Worm (Caenorhabditis elegans) whole organism, L4 larva: ENCODE measurements around the gene col-95.

Experiments
- D1046.2 ChIP-seq: fragments of 200-800 bp; sonication (Bioruptor generic); IDR thresholded peaks from 2 replicates; pipeline ENCODE4 v1.3.6; 2022; ENCODE audit warnings: missing genetic modification characterization, missing compliant biosample characterization
- F49E8.2 ChIP-seq: sonication (generic microtip); optimal IDR thresholded peaks from 2 replicates; lab custom pipeline; 2016; ENCODE audit warnings: missing compliant biosample characterization, mild to moderate bottlenecking, missing genetic modification characterization, borderline replicate concordance
- R02D3.7 ChIP-seq: fragments of 150-350 bp; sonication (generic microtip); optimal IDR thresholded peaks from 3 replicates; lab custom pipeline; 2014; ENCODE audit warnings: missing biosample characterization, missing genetic modification characterization
- T20F7.1 ChIP-seq: fragments of 200-800 bp; sonication (Bioruptor generic); optimal IDR thresholded peaks from 2 replicates; lab custom pipeline; 2018; ENCODE audit warnings: mild to moderate bottlenecking, missing genetic modification characterization, missing compliant biosample characterization
- T26A8.4 ChIP-seq: fragments of 200-800 bp; sonication (Bioruptor generic); IDR thresholded peaks from 2 replicates; pipeline ENCODE4 v1.3.6; 2022; ENCODE audit warnings: missing genetic modification characterization, missing compliant biosample characterization
- Y5F2A.4 ChIP-seq: fragments of 200-800 bp; sonication (Bioruptor generic); optimal IDR thresholded peaks from 2 replicates; lab custom pipeline; 2018; ENCODE audit warnings: mild to moderate bottlenecking, missing genetic modification characterization, missing compliant biosample characterization
- ZK546.5 ChIP-seq, 2 experiments: sonication (generic microtip); optimal IDR thresholded peaks; 2 replicates each; lab custom pipeline; 2017; ENCODE audit warnings: missing biosample characterization in 2 of 2, missing genetic modification characterization in 2 of 2
- ama-1 ChIP-seq: fragments of 150-350 bp; optimal IDR thresholded peaks from 2 replicates; lab custom pipeline; 2014; ENCODE audit warnings: inconsistent platforms, mixed read lengths
- attf-4 ChIP-seq: sonication (generic microtip); optimal IDR thresholded peaks from 3 replicates; lab custom pipeline; 2017; ENCODE audit warnings: missing biosample characterization, missing genetic modification characterization
- ceh-20 ChIP-seq: fragments of 200-800 bp; sonication (Bioruptor generic); IDR thresholded peaks from 2 replicates; pipeline ENCODE4 v1.3.6; 2022; ENCODE audit warnings: missing genetic modification reagents, missing genetic modification characterization, missing compliant biosample characterization
- ceh-28 ChIP-seq: fragments of 150-350 bp; optimal IDR thresholded peaks from 2 replicates; lab custom pipeline; 2014; ENCODE audit warnings: missing biosample characterization, missing genetic modification reagents, missing genetic modification characterization
- ceh-32 ChIP-seq: sonication (generic microtip); optimal IDR thresholded peaks from 2 replicates; lab custom pipeline; 2016; ENCODE audit warnings: mild to moderate bottlenecking, missing genetic modification characterization, missing compliant biosample characterization; ENCODE audit not compliant: poor library complexity
- ceh-62 ChIP-seq: sonication (generic microtip); optimal IDR thresholded peaks from 2 replicates; lab custom pipeline; 2017; ENCODE audit warnings: missing biosample characterization, missing genetic modification characterization
- cey-2 ChIP-seq: sonication (generic microtip); optimal IDR thresholded peaks from 3 replicates; lab custom pipeline; 2017; ENCODE audit warnings: missing genetic modification characterization, mild to moderate bottlenecking, missing compliant biosample characterization, antibody characterized with exemption, borderline replicate concordance; ENCODE audit not compliant: insufficient read depth
- daf-16 ChIP-seq, 3 experiments: sonication (generic microtip); optimal IDR thresholded peaks; 2 replicates each; lab custom pipeline; 2016 to 2017; ENCODE audit warnings: missing genetic modification characterization in 3 of 3, missing genetic modification reagents in 3 of 3, mild to moderate bottlenecking in 2 of 3, missing compliant biosample characterization in 2 of 3, missing biosample characterization in 1 of 3, moderate library complexity in 1 of 3
- dmd-6 ChIP-seq: fragments of 200-800 bp; sonication (Bioruptor generic); IDR thresholded peaks from 2 replicates; pipeline ENCODE4 v1.3.6; 2022; ENCODE audit warnings: missing genetic modification reagents, missing genetic modification characterization, missing compliant biosample characterization
- dpl-1 ChIP-seq: fragments of 150-350 bp; optimal IDR thresholded peaks from 2 replicates; lab custom pipeline; 2014; ENCODE audit warnings: missing biosample characterization, missing genetic modification reagents, missing genetic modification characterization
- dve-1 ChIP-seq: sonication (generic microtip); optimal IDR thresholded peaks from 2 replicates; lab custom pipeline; 2017; ENCODE audit warnings: antibody characterized with exemption, mild to moderate bottlenecking, missing genetic modification characterization, missing compliant biosample characterization; ENCODE audit not compliant: insufficient read depth
- egl-43 ChIP-seq: fragments of 200-800 bp; sonication (Bioruptor generic); IDR thresholded peaks from 2 replicates; pipeline ENCODE4 v1.3.6; 2022; ENCODE audit warnings: missing genetic modification reagents, missing genetic modification characterization, missing compliant biosample characterization
- hlh-30 ChIP-seq: sonication (generic microtip); optimal IDR thresholded peaks from 2 replicates; lab custom pipeline; 2017; ENCODE audit warnings: antibody characterized with exemption, mild to moderate bottlenecking, missing genetic modification characterization, missing compliant biosample characterization; ENCODE audit not compliant: insufficient read depth
- hmg-1.1 ChIP-seq: fragments of 200-800 bp; sonication (Bioruptor generic); IDR thresholded peaks from 2 replicates; pipeline ENCODE4 v1.3.6; 2022; ENCODE audit warnings: missing genetic modification reagents, missing genetic modification characterization, missing compliant biosample characterization
- lir-3 ChIP-seq: sonication (generic microtip); optimal IDR thresholded peaks from 2 replicates; lab custom pipeline; 2016; ENCODE audit warnings: mild to moderate bottlenecking, missing genetic modification characterization, missing compliant biosample characterization
- lsy-2 ChIP-seq, 2 experiments: fragments of 150-350 bp in 1 of 2; sonication (generic microtip) in 1 of 2; optimal IDR thresholded peaks; 2 replicates each; lab custom pipeline; 2014 to 2017; ENCODE audit warnings: missing biosample characterization in 2 of 2, missing genetic modification characterization in 2 of 2
- madf-5 ChIP-seq, 2 experiments: fragments of 200-800 bp; sonication (Bioruptor generic); IDR thresholded peaks; 2 replicates each; pipeline ENCODE4 v1.3.6; 2022; ENCODE audit warnings: missing compliant biosample characterization in 2 of 2, missing genetic modification characterization in 2 of 2
- mdl-1 ChIP-seq, 2 experiments: fragments of 150-350 bp in 1 of 2; sonication (generic microtip) in 1 of 2; optimal IDR thresholded peaks; 2 replicates each; lab custom pipeline; 2014 to 2017; ENCODE audit warnings: missing biosample characterization in 2 of 2, missing genetic modification characterization in 2 of 2
- mes-2 ChIP-seq: sonication (generic microtip); optimal IDR thresholded peaks from 2 replicates; lab custom pipeline; 2016; ENCODE audit warnings: missing genotype, mild to moderate bottlenecking, missing genetic modification characterization, missing compliant biosample characterization; ENCODE audit not compliant: poor library complexity, severe bottlenecking
- nhr-10 ChIP-seq: fragments of 150-350 bp; optimal IDR thresholded peaks from 2 replicates; lab custom pipeline; 2014; ENCODE audit warnings: missing biosample characterization, missing genetic modification characterization
- nhr-102 ChIP-seq: sonication (generic microtip); optimal IDR thresholded peaks from 2 replicates; lab custom pipeline; 2016; ENCODE audit warnings: mild to moderate bottlenecking, missing genetic modification characterization, moderate library complexity, missing compliant biosample characterization
- nhr-111 ChIP-seq: fragments of 200-800 bp; sonication (Bioruptor generic); optimal IDR thresholded peaks from 2 replicates; lab custom pipeline; 2018; ENCODE audit warnings: mild to moderate bottlenecking, missing genetic modification characterization, missing compliant biosample characterization
- nhr-237 ChIP-seq: sonication (generic microtip); optimal IDR thresholded peaks from 2 replicates; lab custom pipeline; 2017; ENCODE audit warnings: missing biosample characterization, missing genetic modification characterization
- nhr-25 ChIP-seq: sonication (generic microtip); optimal IDR thresholded peaks from 2 replicates; lab custom pipeline; 2017; ENCODE audit warnings: missing genetic modification characterization, mild to moderate bottlenecking, missing compliant biosample characterization, antibody characterized with exemption, moderate library complexity, borderline replicate concordance; ENCODE audit not compliant: insufficient read depth
- nhr-28 ChIP-seq: fragments of 150-350 bp; optimal IDR thresholded peaks from 2 replicates; lab custom pipeline; 2014; ENCODE audit warnings: missing biosample characterization, missing genetic modification characterization
- nhr-48 ChIP-seq: sonication (generic microtip); optimal IDR thresholded peaks from 2 replicates; lab custom pipeline; 2016; ENCODE audit warnings: mild to moderate bottlenecking, missing genetic modification characterization, missing compliant biosample characterization
- nhr-77 ChIP-seq: fragments of 150-350 bp; optimal IDR thresholded peaks from 2 replicates; lab custom pipeline; 2014; ENCODE audit warnings: missing biosample characterization, missing genetic modification characterization
- php-3 ChIP-seq: fragments of 200-800 bp; sonication (Bioruptor generic); IDR thresholded peaks from 2 replicates; pipeline ENCODE4 v1.3.6; 2022; ENCODE audit warnings: missing genetic modification reagents, missing genetic modification characterization, missing compliant biosample characterization
- pqm-1 ChIP-seq: sonication (generic microtip); optimal IDR thresholded peaks from 2 replicates; lab custom pipeline; 2017; ENCODE audit warnings: missing biosample characterization, missing genetic modification characterization
- rbr-2 ChIP-seq: sonication (generic microtip); optimal IDR thresholded peaks from 2 replicates; lab custom pipeline; 2016; ENCODE audit warnings: missing genotype, missing genetic modification characterization, missing compliant biosample characterization
- sdz-12 ChIP-seq: fragments of 200-800 bp; sonication (Bioruptor generic); optimal IDR thresholded peaks from 2 replicates; lab custom pipeline; 2018; ENCODE audit warnings: mild to moderate bottlenecking, missing genetic modification characterization, missing compliant biosample characterization
- set-16 ChIP-seq: fragments of 200-800 bp; sonication (Bioruptor generic); IDR thresholded peaks from 2 replicates; pipeline ENCODE4 v1.3.6; 2022; ENCODE audit warnings: missing genetic modification reagents, missing genetic modification characterization, missing compliant biosample characterization
- snpc-1.2 ChIP-seq: fragments of 200-800 bp; sonication (Bioruptor generic); IDR thresholded peaks from 2 replicates; pipeline ENCODE4 v1.3.6; 2022; ENCODE audit warnings: missing genetic modification reagents, missing genetic modification characterization, missing compliant biosample characterization
- snpc-4 ChIP-seq: fragments of 150-350 bp; optimal IDR thresholded peaks from 2 replicates; lab custom pipeline; 2014; ENCODE audit warnings: missing biosample characterization, missing genetic modification characterization
- spr-1 ChIP-seq: sonication (generic microtip); optimal IDR thresholded peaks from 2 replicates; lab custom pipeline; 2016; ENCODE audit warnings: mild to moderate bottlenecking, missing genetic modification characterization, missing compliant biosample characterization
- tag-97 ChIP-seq: fragments of 200-800 bp; sonication (Bioruptor generic); IDR thresholded peaks from 2 replicates; pipeline ENCODE4 v1.3.6; 2022; ENCODE audit warnings: missing genetic modification characterization, missing compliant biosample characterization
- unc-130 ChIP-seq: sonication (generic microtip); optimal IDR thresholded peaks from 2 replicates; lab custom pipeline; 2016; ENCODE audit warnings: missing genetic modification reagents, missing genetic modification characterization, missing compliant biosample characterization
- unc-62 ChIP-seq, 3 experiments: fragments of 150-350 bp in 1 of 3; sonication (generic microtip); optimal IDR thresholded peaks in 2 of 3; peaks in 1 of 3; 1 replicate in 1 of 3; 2 replicates in 2 of 3; lab custom pipeline; 2014 to 2017; ENCODE audit warnings: missing biosample characterization in 3 of 3, missing genetic modification characterization in 3 of 3, missing genetic modification reagents in 3 of 3, missing genotype in 1 of 3
- zfp-2 ChIP-seq: sonication (generic microtip); optimal IDR thresholded peaks from 2 replicates; lab custom pipeline; 2016; ENCODE audit warnings: mild to moderate bottlenecking, missing genetic modification characterization, missing compliant biosample characterization
- zip-2 ChIP-seq: fragments of 150-350 bp; optimal IDR thresholded peaks from 2 replicates; lab custom pipeline; 2014; ENCODE audit warnings: missing biosample characterization, missing genetic modification characterization

The col-95 gene

DNA sequence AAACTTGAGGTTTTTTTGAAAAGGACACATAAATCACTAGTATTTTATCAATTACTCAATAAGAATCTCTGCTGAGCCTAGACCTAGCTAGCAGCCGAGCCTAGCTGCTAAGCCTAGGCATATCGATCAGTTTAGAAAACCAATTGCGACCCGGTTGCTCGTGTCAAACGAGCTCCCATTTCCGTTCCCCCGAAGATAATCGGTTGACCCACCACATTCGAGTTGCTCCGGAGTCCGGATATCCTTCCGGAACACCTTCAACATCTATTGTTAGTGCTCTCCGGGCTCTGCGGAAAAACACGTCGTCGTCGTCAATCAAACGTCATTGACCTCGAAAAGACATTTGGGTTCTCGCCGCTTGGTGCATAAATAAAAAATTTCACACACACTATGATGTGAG, 20.0 kb upstream of the col-95 start:
- TF ChIP-seq egl-43 (GFP tag; lab: Robert Waterston, UW) (peak; percentile 76), unc-62 (GFP tag; optimal IDR thresholded peaks at IDR 0.05 in 1 of 2; lab: Kevin White, UChicago) (peak in 1 of 2 experiments; percentile 21), unc-62 (tag; optimal IDR thresholded peaks at IDR 0.05; lab: Kevin White, UChicago) (no peak), set-16 (GFP tag; lab: Robert Waterston, UW) (0 out of 2 replicates have a peak, but pooled peaks have one; percentile 11), D1046.2 (GFP tag; lab: Robert Waterston, UW) (0 out of 2 replicates have a peak, but pooled peaks have one; percentile 16), ceh-32 (tag; lab: Kevin White, UChicago) (no peak)

DNA sequence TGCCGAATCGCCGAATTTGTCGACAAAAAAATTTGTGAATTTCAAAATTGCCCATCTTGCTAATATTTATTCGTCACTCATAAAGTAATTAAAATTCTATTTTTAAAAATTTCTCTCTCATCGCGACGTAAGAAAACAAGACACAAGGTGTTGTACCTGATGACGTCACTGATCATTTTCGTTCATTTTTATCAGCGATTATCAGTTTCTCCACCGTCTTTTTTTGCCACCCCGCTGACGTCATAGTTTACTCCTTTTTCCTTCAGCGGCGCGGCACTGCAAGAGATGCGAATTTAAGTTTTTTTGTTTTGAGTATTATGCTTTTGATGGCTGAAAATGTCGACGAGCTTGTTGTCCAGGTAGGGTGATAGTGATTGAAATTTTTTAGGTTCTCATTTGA, 19.0 kb upstream of the col-95 start:
- TF ChIP-seq lir-3 (tag; lab: Kevin White, UChicago): no peak
- no peak for TF ChIP-seq nhr-25 (tag; lab: Kevin White, UChicago)
- TF ChIP-seq cey-2 (tag; lab: Kevin White, UChicago): no peak
- no peak for TF ChIP-seq Y5F2A.4 (GFP tag; lab: Kevin White, UChicago)
- TF ChIP-seq sdz-12 (GFP tag; lab: Kevin White, UChicago): no peak
- TF ChIP-seq egl-43 (GFP tag; lab: Robert Waterston, UW): no peak
- TF ChIP-seq lsy-2 (tag; optimal IDR thresholded peaks at IDR 0.05; lab: Kevin White, UChicago): peak in 1 of 2 experiments; percentile 37
- TF ChIP-seq nhr-111: no peak
- peak; percentile 23 for TF ChIP-seq mes-2 (tag; lab: Kevin White, UChicago)
- TF ChIP-seq zip-2 (tag; lab: Kevin White, UChicago): no peak
- peak; percentile 85 for TF ChIP-seq dmd-6
- TF ChIP-seq nhr-77 (tag; lab: Kevin White, UChicago): peak; percentile 42
- TF ChIP-seq T20F7.1 (GFP tag; lab: Kevin White, UChicago): no peak
- no peak for TF ChIP-seq F49E8.2
- no peak for TF ChIP-seq zfp-2 (tag; lab: Kevin White, UChicago)
- no peak for TF ChIP-seq tag-97 (GFP tag; lab: Robert Waterston, UW)
- no peak for TF ChIP-seq unc-62 (GFP tag; optimal IDR thresholded peaks at IDR 0.05 in 1 of 2; lab: Kevin White, UChicago)
- TF ChIP-seq unc-62 (tag; optimal IDR thresholded peaks at IDR 0.05; lab: Kevin White, UChicago): no peak
- TF ChIP-seq ceh-20: no peak
- TF ChIP-seq snpc-1.2: no peak
- TF ChIP-seq attf-4: no peak
- TF ChIP-seq spr-1 (tag; lab: Kevin White, UChicago): no peak
- TF ChIP-seq dve-1 (tag; lab: Kevin White, UChicago): peak; percentile 82
- 0 out of 2 replicates have a peak, but pooled peaks have one; percentile 40 for TF ChIP-seq php-3
- no peak for TF ChIP-seq ama-1 (lab: Kevin White, UChicago)
- TF ChIP-seq R02D3.7 (tag; lab: Kevin White, UChicago): no peak
- no peak for TF ChIP-seq ceh-62 (tag; lab: Kevin White, UChicago)
- TF ChIP-seq mdl-1 (tag; optimal IDR thresholded peaks at IDR 0.05; lab: Kevin White, UChicago): peak in 1 of 2 experiments; percentile 25
- TF ChIP-seq hmg-1.1 (GFP tag; lab: Robert Waterston, UW): no peak
- no peak for TF ChIP-seq nhr-10 (tag; lab: Kevin White, UChicago)
- no peak for TF ChIP-seq unc-130
- TF ChIP-seq T26A8.4: no peak
- TF ChIP-seq ZK546.5 (tag; optimal IDR thresholded peaks at IDR 0.05; lab: Kevin White, UChicago): no peak
- no peak for TF ChIP-seq ceh-28
- TF ChIP-seq hlh-30 (tag; lab: Kevin White, UChicago): peak; percentile 41
- no peak for TF ChIP-seq daf-16 (GFP tag; optimal IDR thresholded peaks at IDR 0.05; lab: Kevin White, UChicago)
- TF ChIP-seq daf-16 (tag; optimal IDR thresholded peaks at IDR 0.05; lab: Kevin White, UChicago): peak; percentile 92
- peak; percentile 8 for TF ChIP-seq dpl-1 (GFP tag; lab: Kevin White, UChicago)
- TF ChIP-seq nhr-28 (tag; lab: Kevin White, UChicago): peak; percentile 79
- TF ChIP-seq rbr-2 (tag; lab: Kevin White, UChicago): no peak
- no peak for TF ChIP-seq D1046.2 (GFP tag; lab: Robert Waterston, UW)
- TF ChIP-seq snpc-4 (tag; lab: Kevin White, UChicago): no peak
- TF ChIP-seq pqm-1 (tag; lab: Kevin White, UChicago): peak; percentile 31
- peak; percentile 57 for TF ChIP-seq nhr-48 (tag; lab: Kevin White, UChicago)
- TF ChIP-seq nhr-237 (tag; lab: Kevin White, UChicago): no peak
- TF ChIP-seq nhr-102 (tag; lab: Kevin White, UChicago): peak; percentile 9
- no peak for TF ChIP-seq madf-5 (GFP tag; IDR thresholded peaks at IDR 0.05; lab: Robert Waterston, UW)
